2 worm cellular contexts compared by ENCODE assay signal in genomic region chrV:20059370-20059769, ce11.
TF ChIP-seq lines count a peak whose summit lies in the region.

No protein-coding gene starts in this region.

TF ChIP-seq in whole organism, L3 larva, 47 proteins besides CTCF, POLR2A, EP300 and RAD21:
- TF ChIP-seq daf-12 (tag; optimal IDR thresholded peaks at IDR 0.05; lab: Kevin White, UChicago) (no peak), ceh-28 (tag; optimal IDR thresholded peaks at IDR 0.05; lab: Kevin White, UChicago) (peak; percentile 54)

TF ChIP-seq in whole organism, L4 larva, 104 proteins besides CTCF, POLR2A, EP300 and RAD21:
- TF ChIP-seq Y75B8A.6 (GFP tag; IDR thresholded peaks at IDR 0.05; lab: Robert Waterston, UW) (no peak), ceh-28 (tag; optimal IDR thresholded peaks at IDR 0.05; lab: Kevin White, UChicago) (peak; percentile 73), dmd-8 (GFP tag; IDR thresholded peaks at IDR 0.05; lab: Robert Waterston, UW) (no peak), ama-1 (optimal IDR thresholded peaks at IDR 0.05; lab: Kevin White, UChicago) (no peak), pha-4 (GFP tag; IDR thresholded peaks at IDR 0.05; lab: Robert Waterston, UW) (no peak), pha-4 (tag; optimal IDR thresholded peaks at IDR 0.05; lab: Kevin White, UChicago) (no peak), unc-39 (tag; optimal IDR thresholded peaks at IDR 0.05; lab: Kevin White, UChicago) (no peak), nhr-11 (tag; optimal IDR thresholded peaks at IDR 0.05; lab: Kevin White, UChicago) (no peak), aha-1 (tag; lab: Kevin White, UChicago) (peak; percentile 26), lim-7 (GFP tag; IDR thresholded peaks at IDR 0.05; lab: Robert Waterston, UW) (no peak)

Comparison
In these comparisons a context has a peak if more than half of its experiments do, and no peak if none do; other contexts are left out.
1. Of the 28 proteins assayed by ChIP-seq in both whole organism, L4 larva and whole organism, L3 larva: peak only in whole organism, L4 larva: none; only in whole organism, L3 larva: none; in both: ceh-28; in neither: 27.